Fruit fly (Drosophila melanogaster) whole organism, larva: ENCODE results near the gene Plzf.

Experiments used
- noc ChIP-seq: fragments of 200-800 bp; sonication (Bioruptor generic); optimal IDR thresholded peaks from 3 replicates; lab custom pipeline; 2019; ENCODE audit warnings: missing biosample characterization, mild to moderate bottlenecking, missing genetic modification characterization, moderate library complexity

Gene Plzf

dm6 chr2L:12048723-12049122, at the start of gene Plzf:
Gene Plzf (minus strand): TSS chr2L:12048918.
- TF ChIP-seq noc: no peak

DNA sequence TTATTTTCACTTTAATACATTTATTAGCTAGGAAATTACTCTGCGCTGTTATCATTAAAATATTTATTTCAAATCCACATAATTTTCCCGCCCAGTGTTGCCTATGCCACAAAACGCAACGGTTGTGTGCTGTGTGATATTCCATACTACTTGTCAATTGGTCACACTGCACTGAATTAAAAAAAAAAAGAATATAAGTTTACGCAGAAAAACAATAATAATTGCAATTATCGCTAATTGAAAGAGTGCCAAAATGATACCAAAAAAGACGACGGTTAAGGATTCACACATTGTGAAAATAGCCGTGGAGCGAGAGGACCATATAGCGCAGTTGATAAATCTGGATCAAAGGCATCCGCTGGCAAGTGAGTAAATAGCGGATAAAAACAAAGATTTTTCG, 49.0 kb upstream of the Plzf start, which contains the start of gene Ced-12:
Gene Ced-12, plus strand, starts transcription at position 141 of the 400 bp plus-strand sequence.
- no peak for TF ChIP-seq noc

- TF ChIP-seq noc: no peak
Measured at dm6 chr2L:12096396-12096813, 47.7 kb upstream of the Plzf start, which contains the start of the genes CG6712 and Mt2. Gene CG6712 (minus strand): TSS chr2L:12096511. Gene Mt2 (plus strand): TSS chr2L:12096525.

- no peak for TF ChIP-seq noc
Measured at dm6 chr2L:12093652-12094051, 44.9 kb upstream of the Plzf start.

DNA sequence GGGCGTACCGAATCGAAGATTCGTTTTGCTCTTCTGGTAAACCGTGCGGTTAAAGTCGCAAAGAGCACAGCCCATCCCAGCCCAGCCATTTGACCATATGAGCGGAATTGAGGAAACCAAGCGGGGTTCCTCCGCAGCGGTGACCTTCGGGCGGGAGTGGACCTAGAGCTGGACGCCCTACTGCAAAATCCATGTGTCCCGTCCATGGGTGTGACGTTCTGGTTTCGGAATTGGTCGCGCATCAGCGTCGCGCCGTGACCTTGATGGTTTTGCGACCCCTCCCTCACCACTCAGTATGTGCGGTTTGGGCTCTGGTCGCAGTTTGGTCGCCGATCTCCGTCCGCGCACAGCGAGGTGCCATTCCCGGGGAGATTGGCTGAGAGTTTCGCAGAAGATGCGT, 44.0 kb upstream of the Plzf start:
- no peak for TF ChIP-seq noc

DNA sequence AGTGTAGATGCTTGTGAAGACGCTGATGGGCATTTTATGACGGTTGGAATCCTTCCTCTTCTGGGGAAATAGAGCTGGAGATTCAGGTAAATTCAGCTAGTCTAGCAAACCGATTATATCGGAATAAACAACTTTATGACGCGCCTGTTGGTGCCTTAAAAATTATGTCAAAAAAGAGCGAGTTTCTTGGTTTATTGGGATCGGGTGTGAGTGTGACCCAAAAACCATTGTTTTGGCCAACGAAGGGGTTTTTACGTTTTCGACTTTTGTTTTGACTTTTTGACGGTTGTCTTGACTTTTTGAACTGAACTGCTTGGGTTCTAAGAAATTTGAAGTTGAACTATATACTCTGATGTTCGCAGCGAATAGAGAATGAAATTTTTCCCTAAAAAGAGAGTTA, 43.3 kb upstream of the Plzf start:
- no peak for TF ChIP-seq noc

- no peak for TF ChIP-seq noc
Measured at dm6 chr2L:12091522-12091921, 42.8 kb upstream of the Plzf start, which contains the start of gene Pex19. Gene Pex19 (plus strand): TSS chr2L:12091822.

- TF ChIP-seq noc: no peak
Measured at dm6 chr2L:12089145-12089544, 40.4 kb upstream of the Plzf start.

dm6 chr2L:12087442-12087841, 38.7 kb upstream of the Plzf start:
- no peak for TF ChIP-seq noc

- TF ChIP-seq noc: no peak
Measured at dm6 chr2L:12085619-12086171, 37.0 kb upstream of the Plzf start, which contains the start of gene prd. Gene prd (minus strand): TSS chr2L:12085827.

DNA sequence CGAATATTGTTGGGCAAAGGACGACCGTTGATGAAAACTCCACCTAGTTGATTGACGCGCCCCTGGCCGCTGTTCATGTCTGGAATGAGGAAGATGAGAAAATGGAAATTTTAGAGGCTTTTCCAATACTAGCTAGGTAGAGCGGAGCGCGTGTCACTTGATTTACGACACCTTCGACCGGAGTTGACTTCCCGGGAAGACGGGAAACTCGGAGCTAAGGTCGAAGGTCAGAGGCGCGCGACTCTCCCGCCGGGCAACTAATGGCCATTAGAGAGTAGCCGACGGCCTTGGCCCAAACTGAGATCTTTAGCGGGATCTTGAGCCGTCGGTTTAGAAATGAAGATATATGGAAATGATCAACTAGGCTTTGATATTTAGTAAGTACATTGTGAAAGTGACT, 36.3 kb upstream of the Plzf start:
- no peak for TF ChIP-seq noc

- TF ChIP-seq noc: no peak
Measured at dm6 chr2L:12081118-12081665, 32.5 kb upstream of the Plzf start.

dm6 chr2L:12079827-12080381, 31.2 kb upstream of the Plzf start:
- no peak for TF ChIP-seq noc

- no peak for TF ChIP-seq noc
Measured at dm6 chr2L:12078695-12079094, 30.0 kb upstream of the Plzf start.

- TF ChIP-seq noc: no peak
Measured at dm6 chr2L:12078123-12078658, 29.5 kb upstream of the Plzf start.

DNA sequence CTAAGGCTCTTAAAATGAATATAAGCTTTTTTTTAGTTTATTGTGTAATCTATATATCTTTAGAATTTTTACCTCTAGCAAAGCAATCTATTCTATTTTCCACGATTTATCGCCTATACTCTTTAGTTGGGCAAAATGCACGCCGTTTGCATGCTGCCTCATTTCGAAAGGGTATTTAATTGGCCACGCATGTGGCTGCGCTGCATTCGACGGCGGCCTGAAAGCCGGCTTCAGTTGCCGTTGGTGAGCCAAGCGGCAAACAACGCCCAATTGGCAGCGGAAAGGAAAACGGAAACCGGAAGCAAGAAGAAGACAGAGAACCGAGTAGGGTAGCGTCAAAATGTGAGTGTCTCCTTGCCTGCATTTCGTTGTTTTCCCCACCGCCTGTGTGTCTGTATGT, 27.1 kb upstream of the Plzf start, which contains the start of gene CG14947:
Gene CG14947, plus strand, starts transcription at position 251 of the 400 bp plus-strand sequence.
- no peak for TF ChIP-seq noc

DNA sequence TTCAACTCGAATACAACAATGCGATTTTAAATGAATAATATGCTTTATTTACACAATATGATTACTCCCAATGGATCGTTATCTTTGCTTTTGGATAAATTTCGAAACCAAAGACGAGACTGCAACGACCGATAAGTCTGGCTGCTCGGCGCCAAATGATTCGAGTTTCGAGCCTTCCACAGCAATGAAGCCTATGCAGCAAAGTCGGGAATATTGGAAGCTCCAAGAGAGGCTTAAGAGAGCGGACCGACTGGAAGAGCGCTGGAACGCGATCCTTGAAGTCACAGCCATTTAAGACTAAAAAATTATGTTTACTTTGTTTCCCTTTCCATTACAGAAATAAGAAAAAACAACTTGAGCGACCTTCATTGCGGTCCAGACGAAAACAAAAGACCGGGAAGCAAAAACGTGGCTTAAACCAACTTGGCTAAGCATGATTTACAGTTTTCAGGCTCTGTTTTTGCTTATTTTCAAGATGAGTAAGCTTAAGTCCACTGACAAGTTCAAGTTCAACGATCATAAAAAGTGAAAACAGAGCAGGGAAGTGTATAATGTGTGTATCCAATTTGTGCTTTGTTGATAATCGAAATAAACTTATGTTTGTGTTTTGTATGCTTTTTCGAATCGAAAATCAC, 18.0 kb upstream of the Plzf start, which contains the start of gene firl:
Gene firl, minus strand, starts transcription at position 159 of the 635 bp plus-strand sequence.
- TF ChIP-seq noc: no peak
